Fruit fly (Drosophila melanogaster) Kc167 (cell line): ENCODE measurements around the gene Rcc1.

Experiments
- Myc ChIP-seq: fragments of >200 bp; optimal IDR thresholded peaks from 2 replicates; lab custom pipeline; 2017; ENCODE audit warnings: missing external identifiers
- Sin3A ChIP-seq: fragments of >200 bp; optimal IDR thresholded peaks from 2 replicates; lab custom pipeline; 2018; ENCODE audit warnings: missing external identifiers
- h ChIP-seq: fragments of >200 bp; optimal IDR thresholded peaks from 3 replicates; lab custom pipeline; 2018; ENCODE audit warnings: missing external identifiers
- insv ChIP-seq: fragments of >200 bp; optimal IDR thresholded peaks from 3 replicates; lab custom pipeline; 2018; ENCODE audit warnings: missing external identifiers
- psq ChIP-seq: fragments of >200 bp; optimal IDR thresholded peaks from 2 replicates; lab custom pipeline; 2017; ENCODE audit warnings: missing external identifiers
- ttk ChIP-seq: sonication (Bioruptor generic); optimal IDR thresholded peaks from 2 replicates; lab custom pipeline; 2017; ENCODE audit warnings: missing external identifiers

Gene Rcc1

dm6 chr3L:5966850-5967418 is 34.4 kb upstream of the Rcc1 start:
- TF ChIP-seq Myc (lab: Kevin White, UChicago) (no peak), ttk (no peak), h (lab: Kevin White, UChicago) (no peak), insv (lab: Kevin White, UChicago) (no peak), Sin3A (lab: Kevin White, UChicago) (no peak), psq (lab: Kevin White, UChicago) (no peak)

dm6 chr3L:5964399-5964798 is 31.8 kb upstream of the Rcc1 start:
- TF ChIP-seq psq (lab: Kevin White, UChicago) (no peak), h (lab: Kevin White, UChicago) (no peak), ttk (no peak), insv (lab: Kevin White, UChicago) (no peak)

- TF ChIP-seq Sin3A (lab: Kevin White, UChicago) = no peak
- TF ChIP-seq ttk = no peak
- TF ChIP-seq Myc (lab: Kevin White, UChicago) = no peak
- TF ChIP-seq psq (lab: Kevin White, UChicago) = no peak
- no peak for TF ChIP-seq insv (lab: Kevin White, UChicago)
- TF ChIP-seq h (lab: Kevin White, UChicago) = no peak
These were observed 25.5 kb upstream of the Rcc1 start for dm6 chr3L:5958117-5958516.

- TF ChIP-seq Myc (lab: Kevin White, UChicago) = no peak
- TF ChIP-seq Sin3A (lab: Kevin White, UChicago) = no peak
- no peak for TF ChIP-seq insv (lab: Kevin White, UChicago)
- no peak for TF ChIP-seq ttk
- TF ChIP-seq h (lab: Kevin White, UChicago) = no peak
- no peak for TF ChIP-seq psq (lab: Kevin White, UChicago)
These were observed 24.6 kb upstream of the Rcc1 start for dm6 chr3L:5957163-5957562.

- TF ChIP-seq h (lab: Kevin White, UChicago) (no peak), psq (lab: Kevin White, UChicago) (no peak), Sin3A (lab: Kevin White, UChicago) (no peak), insv (lab: Kevin White, UChicago) (no peak), ttk (no peak), Myc (lab: Kevin White, UChicago) (no peak)
These were observed 22.4 kb upstream of the Rcc1 start for dm6 chr3L:5954942-5955341.

- TF ChIP-seq ttk (no peak), Sin3A (lab: Kevin White, UChicago) (no peak), insv (lab: Kevin White, UChicago) (no peak), h (lab: Kevin White, UChicago) (no peak), Myc (lab: Kevin White, UChicago) (no peak), psq (lab: Kevin White, UChicago) (no peak)
These were observed 20.0 kb upstream of the Rcc1 start for dm6 chr3L:5952537-5952936.

dm6 chr3L:5952132-5952531 is 19.6 kb upstream of the Rcc1 start:
- TF ChIP-seq Sin3A (lab: Kevin White, UChicago) = no peak
- TF ChIP-seq insv (lab: Kevin White, UChicago) = no peak
- no peak for TF ChIP-seq h (lab: Kevin White, UChicago)
- no peak for TF ChIP-seq Myc (lab: Kevin White, UChicago)
- TF ChIP-seq psq (lab: Kevin White, UChicago) = no peak
- no peak for TF ChIP-seq ttk

dm6 chr3L:5950467-5950866 is 17.9 kb upstream of the Rcc1 start, which contains the start of gene Egfrap:
Egfrap (minus strand) TSS chr3L:5950658.
- TF ChIP-seq h (lab: Kevin White, UChicago) = no peak
- no peak for TF ChIP-seq ttk
- TF ChIP-seq Sin3A (lab: Kevin White, UChicago) = no peak
- TF ChIP-seq Myc (lab: Kevin White, UChicago) = no peak

dm6 chr3L:5947110-5947731 is 14.6 kb upstream of the Rcc1 start:
- TF ChIP-seq Sin3A (lab: Kevin White, UChicago) (no peak), ttk (no peak), psq (lab: Kevin White, UChicago) (no peak), insv (lab: Kevin White, UChicago) (no peak), h (lab: Kevin White, UChicago) (no peak), Myc (lab: Kevin White, UChicago) (no peak)

dm6 chr3L:5945571-5945970 is 13.0 kb upstream of the Rcc1 start:
- TF ChIP-seq Myc (lab: Kevin White, UChicago) = no peak

- no peak for TF ChIP-seq Sin3A (lab: Kevin White, UChicago)
- no peak for TF ChIP-seq psq (lab: Kevin White, UChicago)
- TF ChIP-seq h (lab: Kevin White, UChicago) = no peak
- TF ChIP-seq Myc (lab: Kevin White, UChicago) = no peak
These were observed 10.9 kb upstream of the Rcc1 start for dm6 chr3L:5943348-5943904.

dm6 chr3L:5941508-5941907 is 8.9 kb upstream of the Rcc1 start:
- TF ChIP-seq h (lab: Kevin White, UChicago) = no peak
- TF ChIP-seq ttk = no peak
- TF ChIP-seq insv (lab: Kevin White, UChicago) = no peak
